Worm (Caenorhabditis elegans) whole organism, L4 larva: ENCODE data around the gene mmcm-1.
A peak's percentile ranks its signal among the peaks of the same experiment; 100 is the strongest.
"Not testable (repeated sequence)": the region's sequence is repeated elsewhere in the genome, so short reads cannot be mapped to it uniquely, and the experiment has no call there.

Experiments
- D1046.2 ChIP-seq: fragments of 200-800 bp; sonication (Bioruptor generic); IDR thresholded peaks from 2 replicates; pipeline ENCODE4 v1.3.6; 2022; ENCODE audit warnings: missing genetic modification characterization, missing compliant biosample characterization
- F26F4.8 ChIP-seq: fragments of 200-800 bp; sonication (Bioruptor generic); conservative IDR thresholded peaks from 2 replicates; pipeline ENCODE4 v1.3.6; 2022; ENCODE audit warnings: missing genetic modification characterization, missing compliant biosample characterization
- F37D6.2 ChIP-seq: sonication (generic microtip); optimal IDR thresholded peaks from 2 replicates; lab custom pipeline; 2016; ENCODE audit warnings: mild to moderate bottlenecking, missing genetic modification characterization, missing compliant biosample characterization
- F44E2.7 ChIP-seq: fragments of 200-800 bp; sonication (Bioruptor generic); IDR thresholded peaks from 2 replicates; pipeline ENCODE4 v2.1.2; 2022; ENCODE audit warnings: missing genetic modification characterization, missing compliant biosample characterization
- Y105C5A.15 ChIP-seq: fragments of 200-800 bp; sonication (Bioruptor generic); IDR thresholded peaks from 2 replicates; pipeline ENCODE4 v1.3.6; 2022; ENCODE audit warnings: missing genetic modification characterization, missing compliant biosample characterization
- Y75B8A.6 ChIP-seq: fragments of 200-800 bp; sonication (Bioruptor generic); IDR thresholded peaks from 2 replicates; pipeline ENCODE4 v1.3.6; 2022; ENCODE audit warnings: missing genetic modification reagents, missing genetic modification characterization, missing compliant biosample characterization
- ZK337.2 ChIP-seq: fragments of 200-800 bp; sonication (Bioruptor generic); IDR thresholded peaks from 2 replicates; pipeline ENCODE4 v1.3.6; 2022; ENCODE audit warnings: missing genetic modification reagents, missing genetic modification characterization, missing compliant biosample characterization
- aha-1 ChIP-seq: fragments of 150-350 bp; peaks from one replicate; lab custom pipeline; 2014; ENCODE audit warnings: missing biosample characterization, missing genetic modification characterization
- arid-1 ChIP-seq: fragments of 200-800 bp; sonication (Bioruptor generic); conservative IDR thresholded peaks from 2 replicates; pipeline ENCODE4 v1.3.6; 2022; ENCODE audit warnings: missing genetic modification reagents, missing genetic modification characterization, missing compliant biosample characterization
- ceh-44 ChIP-seq: fragments of 200-800 bp; sonication (Bioruptor generic); IDR thresholded peaks from 2 replicates; pipeline ENCODE4 v1.3.6; 2022; ENCODE audit warnings: missing genetic modification reagents, missing genetic modification characterization, missing compliant biosample characterization
- ctbp-1 ChIP-seq: fragments of 200-800 bp; sonication (Bioruptor generic); IDR thresholded peaks from 2 replicates; pipeline ENCODE4 v1.3.6; 2022; ENCODE audit warnings: missing genetic modification reagents, missing genetic modification characterization, missing compliant biosample characterization
- daf-16 ChIP-seq, 3 experiments: sonication (generic microtip); optimal IDR thresholded peaks; 2 replicates each; lab custom pipeline; 2016 to 2017; ENCODE audit warnings: missing genetic modification characterization in 3 of 3, missing genetic modification reagents in 3 of 3, mild to moderate bottlenecking in 2 of 3, missing compliant biosample characterization in 2 of 3, missing biosample characterization in 1 of 3, moderate library complexity in 1 of 3
- dmd-6 ChIP-seq: fragments of 200-800 bp; sonication (Bioruptor generic); IDR thresholded peaks from 2 replicates; pipeline ENCODE4 v1.3.6; 2022; ENCODE audit warnings: missing genetic modification reagents, missing genetic modification characterization, missing compliant biosample characterization
- dmd-8 ChIP-seq: fragments of 200-800 bp; sonication (Bioruptor generic); IDR thresholded peaks from 2 replicates; pipeline ENCODE4 v1.3.6; 2022; ENCODE audit warnings: missing genetic modification characterization, missing compliant biosample characterization
- dmd-9 ChIP-seq: fragments of 200-800 bp; sonication (Bioruptor generic); IDR thresholded peaks from 2 replicates; pipeline ENCODE4 v1.3.6; 2022; ENCODE audit warnings: missing genetic modification reagents, missing genetic modification characterization, missing compliant biosample characterization
- dpl-1 ChIP-seq: fragments of 150-350 bp; optimal IDR thresholded peaks from 2 replicates; lab custom pipeline; 2014; ENCODE audit warnings: missing biosample characterization, missing genetic modification reagents, missing genetic modification characterization
- dve-1 ChIP-seq: sonication (generic microtip); optimal IDR thresholded peaks from 2 replicates; lab custom pipeline; 2017; ENCODE audit warnings: antibody characterized with exemption, mild to moderate bottlenecking, missing genetic modification characterization, missing compliant biosample characterization; ENCODE audit not compliant: insufficient read depth
- egl-43 ChIP-seq: fragments of 200-800 bp; sonication (Bioruptor generic); IDR thresholded peaks from 2 replicates; pipeline ENCODE4 v1.3.6; 2022; ENCODE audit warnings: missing genetic modification reagents, missing genetic modification characterization, missing compliant biosample characterization
- fkh-10 ChIP-seq: fragments of 150-350 bp; optimal IDR thresholded peaks from 2 replicates; lab custom pipeline; 2014; ENCODE audit warnings: missing biosample characterization, missing genetic modification reagents, missing genetic modification characterization
- lim-7 ChIP-seq: fragments of 200-800 bp; sonication (Bioruptor generic); IDR thresholded peaks from 2 replicates; pipeline ENCODE4 v1.3.6; 2022; ENCODE audit warnings: missing genetic modification characterization, missing compliant biosample characterization
- lin-1 ChIP-seq: fragments of 200-800 bp; sonication (Bioruptor generic); IDR thresholded peaks from 2 replicates; pipeline ENCODE4 v1.3.6; 2022; ENCODE audit warnings: missing genetic modification reagents, missing genetic modification characterization, missing compliant biosample characterization
- lin-38 ChIP-seq: fragments of 200-800 bp; sonication (Bioruptor generic); IDR thresholded peaks from 2 replicates; pipeline ENCODE4 v1.3.6; 2022; ENCODE audit warnings: missing genetic modification reagents, missing genetic modification characterization, missing compliant biosample characterization
- madf-5 ChIP-seq, 2 experiments: fragments of 200-800 bp; sonication (Bioruptor generic); IDR thresholded peaks; 2 replicates each; pipeline ENCODE4 v1.3.6; 2022; ENCODE audit warnings: missing compliant biosample characterization in 2 of 2, missing genetic modification characterization in 2 of 2
- mdt-29 ChIP-seq: fragments of 200-800 bp; sonication (Bioruptor generic); IDR thresholded peaks from 2 replicates; pipeline ENCODE4 v1.3.6; 2022; ENCODE audit warnings: missing genetic modification reagents, missing genetic modification characterization, missing compliant biosample characterization
- nhr-28 ChIP-seq: fragments of 150-350 bp; optimal IDR thresholded peaks from 2 replicates; lab custom pipeline; 2014; ENCODE audit warnings: missing biosample characterization, missing genetic modification characterization
- nhr-6 ChIP-seq: fragments of 150-350 bp; optimal IDR thresholded peaks from 2 replicates; lab custom pipeline; 2014; ENCODE audit warnings: missing biosample characterization, missing genetic modification characterization
- nhr-77 ChIP-seq: fragments of 150-350 bp; optimal IDR thresholded peaks from 2 replicates; lab custom pipeline; 2014; ENCODE audit warnings: missing biosample characterization, missing genetic modification characterization
- pha-4 ChIP-seq, 2 experiments: fragments of 150-350 bp in 1 of 2; fragments of 200-800 bp in 1 of 2; sonication (Bioruptor generic) in 1 of 2; IDR thresholded peaks in 1 of 2; optimal IDR thresholded peaks in 1 of 2; 2 replicates each; pipeline versions ENCODE4 v1.3.6 to Lab custom; 2014 to 2022; ENCODE audit warnings: missing genetic modification characterization in 2 of 2, missing genetic modification reagents in 2 of 2, missing biosample characterization in 1 of 2, missing compliant biosample characterization in 1 of 2
- php-3 ChIP-seq: fragments of 200-800 bp; sonication (Bioruptor generic); IDR thresholded peaks from 2 replicates; pipeline ENCODE4 v1.3.6; 2022; ENCODE audit warnings: missing genetic modification reagents, missing genetic modification characterization, missing compliant biosample characterization
- pqm-1 ChIP-seq: sonication (generic microtip); optimal IDR thresholded peaks from 2 replicates; lab custom pipeline; 2017; ENCODE audit warnings: missing biosample characterization, missing genetic modification characterization
- snpc-1.2 ChIP-seq: fragments of 200-800 bp; sonication (Bioruptor generic); IDR thresholded peaks from 2 replicates; pipeline ENCODE4 v1.3.6; 2022; ENCODE audit warnings: missing genetic modification reagents, missing genetic modification characterization, missing compliant biosample characterization
- tra-1 ChIP-seq: fragments of 200-800 bp; sonication (Bioruptor generic); IDR thresholded peaks from 2 replicates; pipeline ENCODE4 v1.3.6; 2022; ENCODE audit warnings: missing genetic modification reagents, missing genetic modification characterization, missing compliant biosample characterization
- vab-7 ChIP-seq: fragments of 200-800 bp; sonication (Bioruptor generic); IDR thresholded peaks from 2 replicates; pipeline ENCODE4 v1.3.6; 2022; ENCODE audit warnings: missing genetic modification reagents, missing genetic modification characterization, missing compliant biosample characterization
- zfp-3 ChIP-seq: fragments of 200-800 bp; sonication (Bioruptor generic); conservative IDR thresholded peaks from 2 replicates; pipeline ENCODE4 v1.3.6; 2022; ENCODE audit warnings: missing genetic modification reagents, missing genetic modification characterization, missing compliant biosample characterization

The mmcm-1 gene

ce11 chrIII:3897116-3897845 lies 10.2 kb downstream of the mmcm-1 start:
- TF ChIP-seq ceh-44: peak; percentile 93; the same call in 1 of the 2 replicates
- peak; percentile 65; the same call in 1 of the 2 replicates for TF ChIP-seq lin-38
- peak; percentile 79 for TF ChIP-seq dmd-8 (GFP tag; lab: Robert Waterston, UW)
- TF ChIP-seq php-3: 0 out of 2 replicates have a peak, but pooled peaks have one; percentile 46
- peak; percentile 74 for TF ChIP-seq vab-7
- peak; percentile 72 for TF ChIP-seq zfp-3 (GFP tag; lab: Robert Waterston, UW)
- TF ChIP-seq madf-5 (GFP tag; IDR thresholded peaks at IDR 0.05; lab: Robert Waterston, UW): peak; percentile 44 to 91; a peak in 2 of 4 replicates
- peak; percentile 56 for TF ChIP-seq ctbp-1 (GFP tag; lab: Robert Waterston, UW)
- 0 out of 2 replicates have a peak, but pooled peaks have one; percentile 76 for TF ChIP-seq F44E2.7
- TF ChIP-seq tra-1: peak; percentile 55
- TF ChIP-seq F26F4.8: peak; percentile 73
- peak; percentile 86 for TF ChIP-seq lim-7 (GFP tag; lab: Robert Waterston, UW)
- peak; percentile 74 for TF ChIP-seq pha-4 (GFP tag; IDR thresholded peaks at IDR 0.05; lab: Robert Waterston, UW)
- not testable (repeated sequence) for TF ChIP-seq pha-4 (tag; optimal IDR thresholded peaks at IDR 0.05; lab: Kevin White, UChicago)
- TF ChIP-seq dmd-9 (GFP tag; lab: Robert Waterston, UW): peak; percentile 81
- peak; percentile 89 for TF ChIP-seq snpc-1.2 (GFP tag; lab: Robert Waterston, UW)
- TF ChIP-seq dmd-6 (GFP tag; lab: Robert Waterston, UW): peak; percentile 25; the same call in 1 of the 2 replicates
- peak; percentile 98 for TF ChIP-seq mdt-29
- peak; percentile 90 for TF ChIP-seq lin-1 (GFP tag; lab: Robert Waterston, UW)
- TF ChIP-seq ZK337.2 (GFP tag; lab: Robert Waterston, UW): peak; percentile 73; the same call in 1 of the 2 replicates
- TF ChIP-seq arid-1 (GFP tag; lab: Robert Waterston, UW): peak; percentile 83
- peak; percentile 72; the same call in 1 of the 2 replicates for TF ChIP-seq D1046.2
- TF ChIP-seq Y75B8A.6 (GFP tag; lab: Robert Waterston, UW): peak; percentile 92; the same call in 1 of the 2 replicates
- peak; percentile 92 for TF ChIP-seq Y105C5A.15 (GFP tag; lab: Robert Waterston, UW)
- peak; percentile 48; the same call in 1 of the 2 replicates for TF ChIP-seq egl-43 (GFP tag; lab: Robert Waterston, UW)

- TF ChIP-seq fkh-10 (GFP tag; lab: Kevin White, UChicago) (no peak), nhr-77 (tag; lab: Kevin White, UChicago) (peak; percentile 36), F26F4.8 (no peak), aha-1 (tag; lab: Kevin White, UChicago) (peak; percentile 69), pqm-1 (tag; lab: Kevin White, UChicago) (peak; percentile 51), dmd-6 (GFP tag; lab: Robert Waterston, UW) (peak; percentile 29; the same call in 1 of the 2 replicates), daf-16 (GFP tag; optimal IDR thresholded peaks at IDR 0.05; lab: Kevin White, UChicago) (no peak), daf-16 (tag; optimal IDR thresholded peaks at IDR 0.05; lab: Kevin White, UChicago) (peak; percentile 22), nhr-28 (tag; lab: Kevin White, UChicago) (peak; percentile 62)
- TF ChIP-seq, all 104 proteins: peak for 6
Observed at ce11 chrIII:3893992-3894391, 13.5 kb downstream of the mmcm-1 start.

- peak; percentile 15 for TF ChIP-seq dve-1 (tag; lab: Kevin White, UChicago)
- no peak for TF ChIP-seq dpl-1 (GFP tag; lab: Kevin White, UChicago)
- no peak for TF ChIP-seq pha-4 (GFP tag; IDR thresholded peaks at IDR 0.05; lab: Robert Waterston, UW)
- peak; percentile 33 for TF ChIP-seq pha-4 (tag; optimal IDR thresholded peaks at IDR 0.05; lab: Kevin White, UChicago)
- TF ChIP-seq nhr-6 (tag; lab: Kevin White, UChicago): peak; percentile 32
- TF ChIP-seq F37D6.2 (tag; lab: Kevin White, UChicago): no peak
- peak; percentile 77 for TF ChIP-seq aha-1 (tag; lab: Kevin White, UChicago)
Observed at ce11 chrIII:3889896-3890295, 17.6 kb downstream of the mmcm-1 start.
